Fruit fly (Drosophila melanogaster) whole organism, embryonic: Measurements from ENCODE around the gene Tlk.

Experiments
- Adf1 ChIP-seq: fragments of 200-800 bp; sonication (Bioruptor generic); IDR thresholded peaks from 2 replicates; pipeline ENCODE4 v1.3.6; 2022; ENCODE audit warnings: missing biosample characterization, missing genetic modification characterization
- B-H1 ChIP-seq: fragments of 200-800 bp; sonication (Bioruptor generic); IDR thresholded peaks from 3 replicates; pipeline ENCODE4 v1.3.6; 2022; ENCODE audit warnings: missing biosample characterization, missing genetic modification characterization
- Bgb ChIP-seq: fragments of 200-800 bp; sonication (Bioruptor generic); IDR thresholded peaks from 2 replicates; pipeline ENCODE4 v1.3.6; 2022; ENCODE audit warnings: missing biosample characterization, missing genetic modification characterization; ENCODE audit not compliant: partially characterized antibody
- CG10543 ChIP-seq: fragments of 200-800 bp; sonication (Bioruptor generic); optimal IDR thresholded peaks from 3 replicates; lab custom pipeline; 2017; ENCODE audit warnings: missing biosample characterization, mild to moderate bottlenecking, missing genetic modification characterization, moderate library complexity
- CG12659 ChIP-seq: fragments of 200-800 bp; sonication (Bioruptor generic); optimal IDR thresholded peaks from 3 replicates; lab custom pipeline; 2017; ENCODE audit warnings: mild to moderate bottlenecking, missing biosample characterization, missing genetic modification reagents, missing genetic modification characterization
- CG13894 ChIP-seq: fragments of 200-800 bp; sonication (Bioruptor generic); optimal IDR thresholded peaks from 3 replicates; lab custom pipeline; 2018; ENCODE audit warnings: missing biosample characterization, mild to moderate bottlenecking, missing genetic modification characterization, moderate library complexity
- CG14860 ChIP-seq: fragments of 200-800 bp; sonication (Bioruptor generic); IDR thresholded peaks from 3 replicates; pipeline ENCODE4 v1.3.6; 2022; ENCODE audit warnings: missing biosample characterization, missing genetic modification characterization; ENCODE audit not compliant: partially characterized antibody
- CG14965 ChIP-seq: fragments of 200-800 bp; sonication (Bioruptor generic); optimal IDR thresholded peaks from 2 replicates; lab custom pipeline; 2016; ENCODE audit warnings: missing biosample characterization, missing genetic modification characterization, borderline replicate concordance
- CG15601 ChIP-seq: fragments of 200-800 bp; sonication (Bioruptor generic); optimal IDR thresholded peaks from 3 replicates; lab custom pipeline; 2019; ENCODE audit warnings: missing biosample characterization, mild to moderate bottlenecking, missing genetic modification characterization, moderate library complexity
- CG1832 ChIP-seq: fragments of 200-800 bp; sonication (Bioruptor generic); optimal IDR thresholded peaks from 2 replicates; lab custom pipeline; 2017; ENCODE audit warnings: missing biosample characterization, mild to moderate bottlenecking, missing genetic modification characterization, inconsistent platforms
- CG2889 ChIP-seq: fragments of 200-800 bp; sonication (Bioruptor generic); IDR thresholded peaks from 3 replicates; pipeline ENCODE4 v1.3.6; 2022; ENCODE audit warnings: missing biosample characterization, missing genetic modification characterization
- CG32772 ChIP-seq: fragments of 200-800 bp; sonication (Bioruptor generic); IDR thresholded peaks from 2 replicates; pipeline ENCODE4 v1.3.6; 2022; ENCODE audit warnings: missing biosample characterization, missing genetic modification characterization
- CG3407 ChIP-seq: fragments of 200-800 bp; sonication (Bioruptor generic); optimal IDR thresholded peaks from 2 replicates; lab custom pipeline; 2018; ENCODE audit warnings: missing biosample characterization, mild to moderate bottlenecking, missing genetic modification characterization
- CG34422 ChIP-seq: fragments of 200-800 bp; sonication (Bioruptor generic); IDR thresholded peaks from 3 replicates; pipeline ENCODE4 v1.3.6; 2022; ENCODE audit warnings: missing biosample characterization, missing genetic modification characterization
- CG3726 ChIP-seq: fragments of 200-800 bp; sonication (Bioruptor generic); IDR thresholded peaks from 3 replicates; pipeline ENCODE4, ENCODE4 v1.3.6; 2022; ENCODE audit warnings: missing biosample characterization, missing genetic modification characterization
- CG42726 ChIP-seq: fragments of 200-800 bp; sonication (Bioruptor generic); IDR thresholded peaks from 2 replicates; pipeline ENCODE4 v1.3.6; 2022; ENCODE audit warnings: missing biosample characterization, missing genetic modification characterization; ENCODE audit not compliant: partially characterized antibody
- CG4730 ChIP-seq: fragments of 200-800 bp; sonication (Bioruptor generic); IDR thresholded peaks from 2 replicates; pipeline ENCODE4 v1.3.6; 2022; ENCODE audit warnings: missing biosample characterization, missing genetic modification characterization
- CG6175 ChIP-seq: fragments of 200-800 bp; sonication (Bioruptor generic); IDR thresholded peaks from 3 replicates; pipeline ENCODE4 v1.3.6; 2022; ENCODE audit warnings: missing biosample characterization, missing genetic modification characterization
- CG6272 ChIP-seq: fragments of 200-800 bp; sonication (Bioruptor generic); IDR thresholded peaks from 2 replicates; pipeline ENCODE4 v1.3.6; 2022; ENCODE audit warnings: missing biosample characterization, missing genetic modification characterization
- CG6683 ChIP-seq: fragments of 200-800 bp; sonication (Bioruptor generic); optimal IDR thresholded peaks from 2 replicates; lab custom pipeline; 2017; ENCODE audit warnings: missing biosample characterization, mild to moderate bottlenecking, missing genetic modification characterization, missing genetic modification reagents
- Camta ChIP-seq: fragments of 200-800 bp; sonication (Bioruptor generic); optimal IDR thresholded peaks from 2 replicates; lab custom pipeline; 2016; ENCODE audit warnings: missing biosample characterization, missing genetic modification characterization
- Doc3 ChIP-seq: fragments of 200-800 bp; sonication (Bioruptor generic); IDR thresholded peaks from 3 replicates; pipeline ENCODE4 v1.3.6; 2022; ENCODE audit warnings: missing biosample characterization, missing genetic modification characterization; ENCODE audit not compliant: partially characterized antibody
- ERR ChIP-seq: fragments of 200-800 bp; sonication (Bioruptor generic); optimal IDR thresholded peaks from 2 replicates; lab custom pipeline; 2016; ENCODE audit warnings: missing biosample characterization, missing genetic modification characterization
- Gug ChIP-seq: fragments of 200-800 bp; sonication (Bioruptor generic); IDR thresholded peaks from 4 replicates; pipeline ENCODE4 v1.3.6; 2022; ENCODE audit warnings: missing biosample characterization, missing genetic modification characterization
- H2.0 ChIP-seq: fragments of 200-800 bp; sonication (Bioruptor generic); IDR thresholded peaks from 2 replicates; pipeline ENCODE4 v1.3.6; 2022; ENCODE audit warnings: missing biosample characterization, missing genetic modification characterization
- HLH54F ChIP-seq: fragments of 200-800 bp; sonication (Bioruptor generic); optimal IDR thresholded peaks from 3 replicates; lab custom pipeline; 2016; ENCODE audit warnings: missing biosample characterization, missing genetic modification characterization
- HLHmδ ChIP-seq: fragments of 200-800 bp; sonication (Bioruptor generic); optimal IDR thresholded peaks from 2 replicates; lab custom pipeline; 2018; ENCODE audit warnings: missing biosample characterization, mild to moderate bottlenecking, missing genetic modification characterization, moderate library complexity
- HmgZ ChIP-seq: fragments of 200-800 bp; sonication (Bioruptor generic); optimal IDR thresholded peaks from 2 replicates; lab custom pipeline; 2018; ENCODE audit warnings: missing biosample characterization, mild to moderate bottlenecking, missing genetic modification characterization
- MESR4 ChIP-seq: fragments of 200-800 bp; sonication (Bioruptor generic); optimal IDR thresholded peaks from 2 replicates; lab custom pipeline; 2018; ENCODE audit warnings: missing biosample characterization, mild to moderate bottlenecking, missing genetic modification characterization, moderate library complexity
- Oli ChIP-seq: fragments of 200-800 bp; sonication (Bioruptor generic); optimal IDR thresholded peaks from 2 replicates; lab custom pipeline; 2018; ENCODE audit warnings: missing biosample characterization, mild to moderate bottlenecking, missing genetic modification characterization, moderate library complexity
- Xbp1 ChIP-seq: fragments of 200-800 bp; sonication (Bioruptor generic); optimal IDR thresholded peaks from 3 replicates; lab custom pipeline; 2016; ENCODE audit warnings: missing biosample characterization, mild to moderate bottlenecking, missing genetic modification characterization
- ac ChIP-seq: fragments of 200-800 bp; sonication (Bioruptor generic); optimal IDR thresholded peaks from 3 replicates; lab custom pipeline; 2017; ENCODE audit warnings: missing biosample characterization, mild to moderate bottlenecking, missing genetic modification characterization
- bcd ChIP-seq: fragments of 200-800 bp; sonication (Bioruptor generic); optimal IDR thresholded peaks from 2 replicates; lab custom pipeline; 2017; ENCODE audit warnings: missing biosample characterization, mild to moderate bottlenecking, missing genetic modification characterization
- croc ChIP-seq: fragments of 200-800 bp; sonication (Bioruptor generic); conservative IDR thresholded peaks from 3 replicates; pipeline ENCODE4 v1.3.6; 2022; ENCODE audit warnings: missing biosample characterization, missing genetic modification characterization
- dati ChIP-seq: fragments of 200-800 bp; sonication (Bioruptor generic); IDR thresholded peaks from 2 replicates; pipeline ENCODE4 v1.3.6; 2022; ENCODE audit warnings: missing biosample characterization, missing genetic modification characterization
- dysf ChIP-seq: fragments of 200-800 bp; sonication (Bioruptor generic); IDR thresholded peaks from 3 replicates; pipeline ENCODE4 v1.3.6; 2022; ENCODE audit warnings: missing biosample characterization, missing genetic modification characterization
- exex ChIP-seq: fragments of 200-800 bp; sonication (Bioruptor generic); optimal IDR thresholded peaks from 4 replicates; lab custom pipeline; 2018; ENCODE audit warnings: missing biosample characterization, mild to moderate bottlenecking, missing genetic modification characterization, moderate library complexity
- her ChIP-seq: fragments of 200-800 bp; sonication (Bioruptor generic); optimal IDR thresholded peaks from 2 replicates; lab custom pipeline; 2016; ENCODE audit warnings: missing biosample characterization, missing genetic modification characterization
- ind ChIP-seq: fragments of 200-800 bp; sonication (Bioruptor generic); optimal IDR thresholded peaks from 3 replicates; lab custom pipeline; 2016; ENCODE audit warnings: missing biosample characterization, missing genetic modification characterization
- jing ChIP-seq: fragments of 200-800 bp; sonication (Bioruptor generic); optimal IDR thresholded peaks from 2 replicates; lab custom pipeline; 2018; ENCODE audit warnings: missing biosample characterization, mild to moderate bottlenecking, missing genetic modification characterization
- kah ChIP-seq: fragments of 200-800 bp; sonication (Bioruptor generic); optimal IDR thresholded peaks from 2 replicates; lab custom pipeline; 2018; ENCODE audit warnings: missing biosample characterization, mild to moderate bottlenecking, missing genetic modification characterization
- lov ChIP-seq, 2 experiments: fragments of 200-800 bp in 1 of 2; fragments of >200 bp in 1 of 2; sonication (Bioruptor generic) in 1 of 2; IDR thresholded peaks in 1 of 2; optimal IDR thresholded peaks in 1 of 2; 2 replicates in 1 of 2; 3 replicates in 1 of 2; pipeline versions ENCODE4 v1.3.6 to Lab custom; 2017 to 2022; ENCODE audit warnings: missing biosample characterization in 1 of 2, missing genetic modification characterization in 1 of 2
- oc ChIP-seq: fragments of 200-800 bp; sonication (Bioruptor generic); optimal IDR thresholded peaks from 2 replicates; lab custom pipeline; 2018; ENCODE audit warnings: missing biosample characterization, mild to moderate bottlenecking, missing genetic modification characterization, moderate library complexity
- pb ChIP-seq: fragments of 200-800 bp; sonication (Bioruptor generic); optimal IDR thresholded peaks from 3 replicates; lab custom pipeline; 2016; ENCODE audit warnings: missing biosample characterization, missing genetic modification characterization
- sna ChIP-seq: fragments of 200-800 bp; sonication (Bioruptor generic); IDR thresholded peaks from 2 replicates; pipeline ENCODE4 v1.3.6; 2022; ENCODE audit warnings: missing biosample characterization, missing genetic modification characterization; ENCODE audit not compliant: partially characterized antibody
- sug ChIP-seq: fragments of 200-800 bp; optimal IDR thresholded peaks from 2 replicates; lab custom pipeline; 2019; ENCODE audit warnings: missing biosample characterization, mild to moderate bottlenecking, missing genetic modification characterization, moderate library complexity
- yki ChIP-seq: fragments of >200 bp; optimal IDR thresholded peaks from 3 replicates; lab custom pipeline; 2018
- z ChIP-seq: fragments of 200-800 bp; sonication (Bioruptor generic); IDR thresholded peaks from 3 replicates; pipeline ENCODE4 v1.3.6; 2022; ENCODE audit warnings: missing biosample characterization, missing genetic modification characterization

Gene Tlk

dm6 chrX:3750232-3751075 lies 30.6 kb downstream of the Tlk start (continued):
- 0 out of 2 replicates have a peak, but pooled peaks have one; percentile 14 for TF ChIP-seq Bgb
- TF ChIP-seq H2.0 (GFP tag; lab: Robert Waterston, UW), result peak; percentile 83
- TF ChIP-seq jing, result peak; percentile 81
- peak; percentile 78 for TF ChIP-seq CG6272
- peak; percentile 89 for TF ChIP-seq CG32772
- TF ChIP-seq Adf1 (GFP tag; lab: Robert Waterston, UW), result peak; percentile 53; the same call in 1 of the 2 replicates
- TF ChIP-seq HLHmδ (GFP tag; lab: Kevin White, UChicago), result no peak
- no peak for TF ChIP-seq yki
- no peak for TF ChIP-seq CG42726
- TF ChIP-seq ind (GFP tag; lab: Kevin White, UChicago), result peak; percentile 89
- no peak for TF ChIP-seq CG14860
- peak; percentile 53 for TF ChIP-seq exex (tag; lab: Kevin White, UChicago)
- TF ChIP-seq Xbp1 (GFP tag; lab: Kevin White, UChicago), result peak; percentile 85
- peak; percentile 86 for TF ChIP-seq bcd
- no peak for TF ChIP-seq lov (optimal IDR thresholded peaks at IDR 0.05; lab: Kevin White, UChicago)
- peak; percentile 79; the same call in 2 of the 3 replicates for TF ChIP-seq lov (GFP tag; IDR thresholded peaks at IDR 0.05; lab: Robert Waterston, UW)
- TF ChIP-seq z (GFP tag; lab: Robert Waterston, UW), result no peak
- peak; percentile 78 for TF ChIP-seq dati (GFP tag; lab: Robert Waterston, UW)
- TF ChIP-seq Gug, result peak; percentile 85
- peak; percentile 76 for TF ChIP-seq Camta (GFP tag; lab: Kevin White, UChicago)
- peak; percentile 39; the same call in 2 of the 3 replicates for TF ChIP-seq CG6175 (GFP tag; lab: Robert Waterston, UW)
- TF ChIP-seq CG3726 (GFP tag; lab: Robert Waterston, UW), result peak; percentile 88; the same call in 2 of the 3 replicates
- peak; percentile 73; the same call in 2 of the 3 replicates for TF ChIP-seq CG2889 (GFP tag; lab: Robert Waterston, UW)
- TF ChIP-seq dysf (GFP tag; lab: Robert Waterston, UW), result peak; percentile 95
- TF ChIP-seq CG15601 (tag; lab: Kevin White, UChicago), result peak; percentile 82
- peak; percentile 92 for TF ChIP-seq Oli (tag; lab: Kevin White, UChicago)
- TF ChIP-seq MESR4, result peak; percentile 13
- no peak for TF ChIP-seq CG14965 (GFP tag; lab: Kevin White, UChicago)
- peak; percentile 46 for TF ChIP-seq CG13894 (tag; lab: Kevin White, UChicago)
- TF ChIP-seq B-H1, result peak; percentile 79
- TF ChIP-seq HLH54F (GFP tag; lab: Kevin White, UChicago), result peak; percentile 80
- TF ChIP-seq CG34422 (GFP tag; lab: Robert Waterston, UW), result peak; percentile 87
- TF ChIP-seq pb, result peak; percentile 65
- TF ChIP-seq Doc3 (GFP tag; lab: Robert Waterston, UW), result no peak
- TF ChIP-seq CG1832 (GFP tag; lab: Kevin White, UChicago), result no peak
- peak; percentile 71 for TF ChIP-seq sug (tag; lab: Kevin White, UChicago)
- TF ChIP-seq her (GFP tag; lab: Kevin White, UChicago), result peak; percentile 86
- TF ChIP-seq HmgZ (tag; lab: Kevin White, UChicago), result peak; percentile 83
- peak; percentile 9 for TF ChIP-seq ac (GFP tag; lab: Kevin White, UChicago)
- peak; percentile 86 for TF ChIP-seq CG4730 (GFP tag; lab: Robert Waterston, UW)
- peak; percentile 82 for TF ChIP-seq croc (GFP tag; lab: Robert Waterston, UW)
- peak; percentile 86 for TF ChIP-seq oc
- TF ChIP-seq CG10543 (GFP tag; lab: Kevin White, UChicago), result peak; percentile 80
- peak; percentile 77 for TF ChIP-seq CG3407 (GFP tag; lab: Kevin White, UChicago)
- TF ChIP-seq CG12659 (GFP tag; lab: Kevin White, UChicago), result peak; percentile 86
- peak; percentile 71 for TF ChIP-seq CG6683 (GFP tag; lab: Kevin White, UChicago)
- TF ChIP-seq ERR, result peak; percentile 69
- no peak for TF ChIP-seq sna
- TF ChIP-seq kah (GFP tag; lab: Kevin White, UChicago), result peak; percentile 49
